Fruit fly (Drosophila melanogaster) S2 (cell line): ENCODE results near the gene CG43273.

Experiments used
- CG8478 ChIP-seq: fragments of >200 bp; optimal IDR thresholded peaks from 2 replicates; lab custom pipeline; 2018
- CTCF ChIP-seq, 2 experiments: fragments of >200 bp; optimal IDR thresholded peaks; 2 replicates each; lab custom pipeline; 2018

Gene CG43273

dm6 chr3R:24816993-24817854 is 12.9 kb upstream of the CG43273 start, which contains the start of the genes CG5808 and Saf-B:
TSS of gene CG5808 (minus strand) at chr3R:24817007.
TSS of gene Saf-B (plus strand) at chr3R:24817464.
- no peak for TF ChIP-seq CTCF (optimal IDR thresholded peaks at IDR 0.05; lab: Kevin White, UChicago)
- no peak for TF ChIP-seq CG8478

dm6 chr3R:24823061-24823460 is 7.0 kb upstream of the CG43273 start:
- TF ChIP-seq CG8478 = no peak
- no peak for TF ChIP-seq CTCF (optimal IDR thresholded peaks at IDR 0.05; lab: Kevin White, UChicago)

- TF ChIP-seq CTCF (optimal IDR thresholded peaks at IDR 0.05; lab: Kevin White, UChicago) (no peak), CG8478 (no peak)
These were observed 4.6 kb upstream of the CG43273 start, which contains the start of gene niki for dm6 chr3R:24825548-24825947. TSS of gene niki (minus strand) at chr3R:24825648.

dm6 chr3R:24828234-24828633 is 1.9 kb upstream of the CG43273 start, which contains the start of gene RabX4:
TSS of gene RabX4 (minus strand) at chr3R:24828409.
- no peak for TF ChIP-seq CG8478
- TF ChIP-seq CTCF (optimal IDR thresholded peaks at IDR 0.05; lab: Kevin White, UChicago) = no peak

dm6 chr3R:24833652-24834051 is 3.6 kb downstream of the CG43273 start, which contains the start of gene sosie:
TSS of gene sosie (plus strand) at chr3R:24833952.
- TF ChIP-seq CG8478 = no peak
- no peak for TF ChIP-seq CTCF (optimal IDR thresholded peaks at IDR 0.05; lab: Kevin White, UChicago)

dm6 chr3R:24841063-24841462 is 11.0 kb downstream of the CG43273 start, which contains the start of gene CG33658:
TSS of gene CG33658 (minus strand) at chr3R:24841163.
- TF ChIP-seq CG8478 (no peak), CTCF (optimal IDR thresholded peaks at IDR 0.05; lab: Kevin White, UChicago) (no peak)

dm6 chr3R:24841635-24842034 is 11.5 kb downstream of the CG43273 start, which contains the start of gene Esp:
TSS of gene Esp (plus strand) at chr3R:24841935.
- TF ChIP-seq CTCF (optimal IDR thresholded peaks at IDR 0.05; lab: Kevin White, UChicago) (no peak), CG8478 (no peak)

- no peak for TF ChIP-seq CTCF (optimal IDR thresholded peaks at IDR 0.05; lab: Kevin White, UChicago)
- no peak for TF ChIP-seq CG8478
These were observed 15.0 kb downstream of the CG43273 start for dm6 chr3R:24845148-24845547.

dm6 chr3R:24845952-24846848 is 16.1 kb downstream of the CG43273 start:
- TF ChIP-seq CG8478 = no peak
- no peak for TF ChIP-seq CTCF (optimal IDR thresholded peaks at IDR 0.05; lab: Kevin White, UChicago)

- no peak for TF ChIP-seq CTCF (optimal IDR thresholded peaks at IDR 0.05; lab: Kevin White, UChicago)
- no peak for TF ChIP-seq CG8478
These were observed 20.3 kb downstream of the CG43273 start, which contains the start of gene CG7006 for dm6 chr3R:24850420-24850819. TSS of gene CG7006 (plus strand) at chr3R:24850627.

- TF ChIP-seq CTCF (optimal IDR thresholded peaks at IDR 0.05; lab: Kevin White, UChicago) = no peak
- TF ChIP-seq CG8478 = no peak
These were observed 21.3 kb downstream of the CG43273 start, which contains the start of gene Nct for dm6 chr3R:24851429-24851828. TSS of gene Nct (plus strand) at chr3R:24851601.

dm6 chr3R:24856143-24856542 is 26.0 kb downstream of the CG43273 start, which contains the start of gene HDAC11:
TSS of gene HDAC11 (minus strand) at chr3R:24856243.
- TF ChIP-seq CTCF (optimal IDR thresholded peaks at IDR 0.05; lab: Kevin White, UChicago) = no peak
- TF ChIP-seq CG8478 = no peak

- TF ChIP-seq CG8478 = no peak
- no peak for TF ChIP-seq CTCF (optimal IDR thresholded peaks at IDR 0.05; lab: Kevin White, UChicago)
These were observed 27.4 kb downstream of the CG43273 start, which contains the start of gene CAH4 for dm6 chr3R:24857459-24857858. TSS of gene CAH4 (minus strand) at chr3R:24857559.

- TF ChIP-seq CTCF (optimal IDR thresholded peaks at IDR 0.05; lab: Kevin White, UChicago) (no peak), CG8478 (no peak)
These were observed 29.6 kb downstream of the CG43273 start, which contains the start of gene ppk22 for dm6 chr3R:24859701-24860100. TSS of gene ppk22 (minus strand) at chr3R:24859801.

- TF ChIP-seq CG8478 = no peak
- TF ChIP-seq CTCF (optimal IDR thresholded peaks at IDR 0.05; lab: Kevin White, UChicago) = no peak
These were observed 30.3 kb downstream of the CG43273 start, which contains the start of gene CG13639 for dm6 chr3R:24860316-24860826. TSS of gene CG13639 (minus strand) at chr3R:24860366.
